Worm (Caenorhabditis elegans): ENCODE measurements around the gene set-24.

Gene set-24

ce11 chrII:12099889-12100288 is 30.9 kb downstream of the set-24 start, which contains the start of gene Y17G7B.17:
TSS of gene Y17G7B.17 (minus strand) at chrII:12099989.
- TF ChIP-seq fos-1 (tag; optimal IDR thresholded peaks at IDR 0.05), result peak; percentile 76
- no peak for TF ChIP-seq mdl-1 (tag; optimal IDR thresholded peaks at IDR 0.05)

ce11 chrII:12098716-12099115 is 32.1 kb downstream of the set-24 start:
- TF ChIP-seq dmd-4 (tag; optimal IDR thresholded peaks at IDR 0.05) (no peak), nhr-77 (tag; optimal IDR thresholded peaks at IDR 0.05) (no peak), zag-1 (tag; optimal IDR thresholded peaks at IDR 0.05) (no peak), nhr-25 (tag; optimal IDR thresholded peaks at IDR 0.05) (no peak), alr-1 (tag; optimal IDR thresholded peaks at IDR 0.05) (no peak), unc-55 (GFP tag; optimal IDR thresholded peaks at IDR 0.05) (no peak), mbf-1 (tag; optimal IDR thresholded peaks at IDR 0.05) (no peak), mdl-1 (tag; optimal IDR thresholded peaks at IDR 0.05) (no peak), lin-39 (tag; optimal IDR thresholded peaks at IDR 0.05) (no peak), R02D3.7 (tag; optimal IDR thresholded peaks at IDR 0.05) (no peak), Y55F3AM.14 (GFP tag; optimal IDR thresholded peaks at IDR 0.05) (no peak), nhr-11 (tag; optimal IDR thresholded peaks at IDR 0.05) (no peak), C34F6.9 (tag; optimal IDR thresholded peaks at IDR 0.05) (no peak), lin-13 (GFP tag; optimal IDR thresholded peaks at IDR 0.05) (no peak), gmeb-1 (tag; optimal IDR thresholded peaks at IDR 0.05) (no peak), elt-1 (tag; optimal IDR thresholded peaks at IDR 0.05) (no peak), sma-3 (GFP tag; optimal IDR thresholded peaks at IDR 0.05) (no peak), ztf-4 (tag; optimal IDR thresholded peaks at IDR 0.05) (no peak), nhr-6 (tag; optimal IDR thresholded peaks at IDR 0.05) (no peak)

DNA sequence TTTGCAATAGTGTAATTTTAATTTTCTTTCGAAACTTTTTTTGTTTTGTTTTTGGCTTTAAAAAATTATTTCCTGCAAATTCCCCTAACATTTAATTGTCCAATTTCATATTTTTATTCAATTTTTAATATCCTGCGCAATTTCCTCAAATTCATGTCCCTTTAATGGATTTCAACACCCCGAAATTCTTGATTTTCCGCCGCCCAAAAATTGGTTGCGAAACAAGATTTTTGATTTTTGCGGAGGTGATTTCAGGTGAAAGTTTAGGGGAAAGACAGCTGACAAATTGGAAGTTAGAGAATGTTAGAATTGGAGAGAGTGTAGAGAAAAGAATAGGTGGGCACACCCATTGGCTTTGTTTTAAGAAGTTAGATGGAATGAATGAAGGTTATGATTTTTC is 35.7 kb downstream of the set-24 start:
- TF ChIP-seq nhr-6 (tag; optimal IDR thresholded peaks at IDR 0.05), result no peak
- TF ChIP-seq nhr-11 (tag; optimal IDR thresholded peaks at IDR 0.05), result no peak
- no peak for TF ChIP-seq gmeb-1 (tag; optimal IDR thresholded peaks at IDR 0.05)
- TF ChIP-seq mdl-1 (tag; optimal IDR thresholded peaks at IDR 0.05), result no peak
- no peak for TF ChIP-seq mbf-1 (tag; optimal IDR thresholded peaks at IDR 0.05)
- TF ChIP-seq skn-1 (tag; optimal IDR thresholded peaks at IDR 0.05), result no peak
- no peak for TF ChIP-seq ZK546.5 (tag; optimal IDR thresholded peaks at IDR 0.05)
- TF ChIP-seq nhr-25 (tag; optimal IDR thresholded peaks at IDR 0.05), result peak; percentile 35
- no peak for TF ChIP-seq R02D3.7 (tag; optimal IDR thresholded peaks at IDR 0.05)
- TF ChIP-seq lin-13 (GFP tag; optimal IDR thresholded peaks at IDR 0.05), result no peak
- peak; percentile 54 for TF ChIP-seq ztf-4 (tag; optimal IDR thresholded peaks at IDR 0.05)
- TF ChIP-seq sem-4 (tag; optimal IDR thresholded peaks at IDR 0.05), result no peak
- TF ChIP-seq nhr-21 (tag; optimal IDR thresholded peaks at IDR 0.05), result no peak
- TF ChIP-seq crh-2 (tag; optimal IDR thresholded peaks at IDR 0.05), result no peak
- no peak for TF ChIP-seq nhr-23 (tag; optimal IDR thresholded peaks at IDR 0.05)
- TF ChIP-seq ceh-16 (tag; optimal IDR thresholded peaks at IDR 0.05), result no peak
- no peak for TF ChIP-seq peb-1 (tag; optimal IDR thresholded peaks at IDR 0.05)
- TF ChIP-seq unc-39 (tag; optimal IDR thresholded peaks at IDR 0.05), result no peak
- no peak for TF ChIP-seq elt-3 (tag; optimal IDR thresholded peaks at IDR 0.05)
- TF ChIP-seq nhr-77 (tag; optimal IDR thresholded peaks at IDR 0.05), result no peak
- TF ChIP-seq alr-1 (tag; optimal IDR thresholded peaks at IDR 0.05), result no peak
- TF ChIP-seq nhr-10 (tag; optimal IDR thresholded peaks at IDR 0.05), result no peak
- peak; percentile 1 for TF ChIP-seq C34F6.9 (tag; optimal IDR thresholded peaks at IDR 0.05)
- TF ChIP-seq ama-1 (optimal IDR thresholded peaks at IDR 0.05), result peak; percentile 64
- TF ChIP-seq sma-9 (GFP tag; optimal IDR thresholded peaks at IDR 0.05), result no peak
- no peak for TF ChIP-seq sma-9 (tag; optimal IDR thresholded peaks at IDR 0.05)
- TF ChIP-seq egl-27 (tag; optimal IDR thresholded peaks at IDR 0.05), result no peak
- TF ChIP-seq F13H6.1 (tag; optimal IDR thresholded peaks at IDR 0.05), result no peak
- TF ChIP-seq ztf-11 (tag; optimal IDR thresholded peaks at IDR 0.05), result no peak

DNA sequence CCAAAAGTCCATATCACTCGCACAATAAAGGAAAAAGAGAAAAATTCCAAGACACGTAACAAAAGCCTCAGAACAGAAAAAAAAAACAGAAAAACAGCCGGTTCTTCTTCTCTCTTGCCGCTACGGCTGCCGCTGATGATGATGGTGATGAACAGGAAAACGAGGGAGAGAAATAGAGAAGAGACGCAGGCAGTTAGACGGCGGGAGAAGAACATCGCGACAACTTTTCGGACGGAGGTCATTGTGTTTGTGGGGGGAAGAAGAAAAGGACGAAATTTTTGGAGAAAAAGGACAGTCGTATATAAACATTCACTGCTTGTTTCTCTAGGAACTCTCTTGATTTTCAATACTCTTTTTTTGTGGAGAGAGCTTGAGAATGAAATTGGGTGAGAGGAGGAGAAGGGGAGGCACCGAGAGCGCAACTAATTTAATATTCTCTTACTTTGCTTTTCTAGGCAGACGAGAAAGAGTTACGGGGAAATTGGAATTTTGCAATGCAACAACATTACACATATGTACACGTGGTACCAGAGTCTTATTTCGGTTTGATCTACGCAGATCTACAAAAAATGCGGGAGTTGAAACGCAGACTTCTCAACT is 41.1 kb downstream of the set-24 start:
- TF ChIP-seq egl-27 (tag; optimal IDR thresholded peaks at IDR 0.05), result peak; percentile 61
- peak; percentile 86 for TF ChIP-seq sem-4 (tag; optimal IDR thresholded peaks at IDR 0.05)
- TF ChIP-seq F13H6.1 (tag; optimal IDR thresholded peaks at IDR 0.05), result peak; percentile 77
- peak; percentile 69 for TF ChIP-seq unc-55 (GFP tag; optimal IDR thresholded peaks at IDR 0.05)
- no peak for TF ChIP-seq ceh-16 (tag; optimal IDR thresholded peaks at IDR 0.05)
- no peak for TF ChIP-seq aly-2 (tag; optimal IDR thresholded peaks at IDR 0.05)
- peak; percentile 9 to 73 for TF ChIP-seq lsy-2 (tag; optimal IDR thresholded peaks at IDR 0.05)
- peak; percentile 72 for TF ChIP-seq crh-2 (tag; optimal IDR thresholded peaks at IDR 0.05)
- peak; percentile 57 for TF ChIP-seq gmeb-1 (tag; optimal IDR thresholded peaks at IDR 0.05)
- TF ChIP-seq sma-9 (GFP tag; optimal IDR thresholded peaks at IDR 0.05), result peak; percentile 57
- no peak for TF ChIP-seq sma-9 (tag; optimal IDR thresholded peaks at IDR 0.05)
- TF ChIP-seq Y55F3AM.14 (GFP tag; optimal IDR thresholded peaks at IDR 0.05), result no peak
- peak; percentile 83 for TF ChIP-seq C34F6.9 (tag; optimal IDR thresholded peaks at IDR 0.05)
- TF ChIP-seq R02D3.7 (tag; optimal IDR thresholded peaks at IDR 0.05), result no peak
- TF ChIP-seq nhr-12 (tag; optimal IDR thresholded peaks at IDR 0.05), result no peak
- no peak for TF ChIP-seq dmd-4 (tag; optimal IDR thresholded peaks at IDR 0.05)
- no peak for TF ChIP-seq ZK546.5 (tag; optimal IDR thresholded peaks at IDR 0.05)
- TF ChIP-seq mdl-1 (tag; optimal IDR thresholded peaks at IDR 0.05), result peak in 1 of 2 experiments; percentile 48
- TF ChIP-seq nhr-129 (tag; optimal IDR thresholded peaks at IDR 0.05), result peak; percentile 45
- peak; percentile 31 for TF ChIP-seq sma-3 (GFP tag; optimal IDR thresholded peaks at IDR 0.05)
- TF ChIP-seq fos-1 (tag; optimal IDR thresholded peaks at IDR 0.05), result peak; percentile 87
- no peak for TF ChIP-seq lin-11 (tag; optimal IDR thresholded peaks at IDR 0.05)
- peak; percentile 68 for TF ChIP-seq zag-1 (tag; optimal IDR thresholded peaks at IDR 0.05)
- TF ChIP-seq elt-3 (tag; optimal IDR thresholded peaks at IDR 0.05), result no peak
- TF ChIP-seq nhr-25 (tag; optimal IDR thresholded peaks at IDR 0.05), result peak; percentile 60
- no peak for TF ChIP-seq alr-1 (tag; optimal IDR thresholded peaks at IDR 0.05)
- no peak for TF ChIP-seq skn-1 (tag; optimal IDR thresholded peaks at IDR 0.05)
- peak; percentile 19 for TF ChIP-seq snpc-4 (tag; optimal IDR thresholded peaks at IDR 0.05)
- no peak for TF ChIP-seq nhr-77 (tag; optimal IDR thresholded peaks at IDR 0.05)
- TF ChIP-seq nhr-23 (tag; optimal IDR thresholded peaks at IDR 0.05), result no peak
- TF ChIP-seq nhr-21 (tag; optimal IDR thresholded peaks at IDR 0.05), result peak; percentile 55
- TF ChIP-seq nhr-11 (tag; optimal IDR thresholded peaks at IDR 0.05), result no peak
- no peak for TF ChIP-seq unc-39 (tag; optimal IDR thresholded peaks at IDR 0.05)

Measured in whole organism, L2 larva.